Worm (Caenorhabditis elegans) whole organism, young adult: Measurements from ENCODE around the gene mat-2.

Experiments used
- F37B4.10 ChIP-seq: fragments of 200-800 bp; sonication (Bioruptor generic); IDR thresholded peaks from 2 replicates; pipeline ENCODE4 v1.3.6; 2022; ENCODE audit warnings: missing genetic modification characterization, missing compliant biosample characterization
- T07F8.4 ChIP-seq: sonication (generic microtip); optimal IDR thresholded peaks from 2 replicates; lab custom pipeline; 2016; ENCODE audit warnings: mild to moderate bottlenecking, missing genetic modification characterization, moderate library complexity, missing compliant biosample characterization
- T26A5.8 ChIP-seq: sonication (generic microtip); optimal IDR thresholded peaks from 2 replicates; lab custom pipeline; 2016; ENCODE audit warnings: missing genetic modification characterization, missing compliant biosample characterization
- Y67H2A.10 ChIP-seq: fragments of 200-800 bp; sonication (Bioruptor generic); conservative IDR thresholded peaks from 2 replicates; pipeline ENCODE4 v1.3.6; 2022; ENCODE audit warnings: missing genetic modification reagents, missing genetic modification characterization, missing compliant biosample characterization
- ZK185.1 ChIP-seq: sonication (generic microtip); optimal IDR thresholded peaks from 2 replicates; lab custom pipeline; 2016; ENCODE audit warnings: mild to moderate bottlenecking, missing genetic modification characterization, missing compliant biosample characterization; ENCODE audit not compliant: poor library complexity, severe bottlenecking
- ama-1 ChIP-seq, 3 experiments: fragments of 150-350 bp in 1 of 3; sonication (generic microtip) in 2 of 3; optimal IDR thresholded peaks; 2 replicates each; lab custom pipeline; 2014 to 2018; ENCODE audit warnings: missing biosample characterization in 2 of 3, missing genetic modification characterization in 2 of 3, missing genetic modification reagents in 2 of 3
- ccch-3 ChIP-seq: fragments of 200-800 bp; sonication (Bioruptor generic); optimal IDR thresholded peaks from 2 replicates; lab custom pipeline; 2018; ENCODE audit warnings: mild to moderate bottlenecking, missing genetic modification characterization, missing compliant biosample characterization
- cebp-2 ChIP-seq: fragments of 200-800 bp; sonication (Bioruptor generic); IDR thresholded peaks from 2 replicates; pipeline ENCODE4 v1.3.6; 2022; ENCODE audit warnings: missing genetic modification characterization, missing compliant biosample characterization
- ceh-100 ChIP-seq: fragments of 200-800 bp; sonication (Bioruptor generic); IDR thresholded peaks from 2 replicates; pipeline ENCODE4 v1.3.6; 2022; ENCODE audit warnings: missing genetic modification reagents, missing genetic modification characterization, missing compliant biosample characterization
- ceh-27 ChIP-seq: fragments of 200-800 bp; sonication (Bioruptor generic); optimal IDR thresholded peaks from 2 replicates; lab custom pipeline; 2018; ENCODE audit warnings: mild to moderate bottlenecking, missing genetic modification characterization, moderate library complexity, missing compliant biosample characterization
- chd-7 ChIP-seq: sonication (generic microtip); optimal IDR thresholded peaks from 2 replicates; lab custom pipeline; 2016; ENCODE audit warnings: mild to moderate bottlenecking, missing genetic modification characterization, moderate library complexity, missing compliant biosample characterization
- die-1 ChIP-seq: sonication (generic microtip); optimal IDR thresholded peaks from 2 replicates; lab custom pipeline; 2016; ENCODE audit warnings: missing genotype, mild to moderate bottlenecking, missing genetic modification characterization, missing compliant biosample characterization
- dox-1 ChIP-seq: fragments of 200-800 bp; sonication (Bioruptor generic); IDR thresholded peaks from 2 replicates; pipeline ENCODE4 v1.3.6; 2022; ENCODE audit warnings: missing genetic modification reagents, missing genetic modification characterization, missing compliant biosample characterization
- dpff-1 ChIP-seq: sonication (generic microtip); optimal IDR thresholded peaks from 2 replicates; lab custom pipeline; 2017; ENCODE audit warnings: mild to moderate bottlenecking, missing genetic modification characterization, missing compliant biosample characterization
- dpl-1 ChIP-seq: fragments of 150-350 bp; optimal IDR thresholded peaks from 2 replicates; lab custom pipeline; 2014; ENCODE audit warnings: missing biosample characterization, missing genetic modification reagents, missing genetic modification characterization
- egl-18 ChIP-seq: fragments of 200-800 bp; sonication (Bioruptor generic); IDR thresholded peaks from 2 replicates; pipeline ENCODE4 v1.3.6; 2022; ENCODE audit warnings: missing genetic modification reagents, missing genetic modification characterization, missing compliant biosample characterization
- egl-44 ChIP-seq: fragments of 200-800 bp; sonication (Bioruptor generic); IDR thresholded peaks from 2 replicates; pipeline ENCODE4 v1.3.6; 2022; ENCODE audit warnings: missing genetic modification reagents, missing genetic modification characterization, missing compliant biosample characterization
- ekl-4 ChIP-seq: fragments of 200-800 bp; sonication (Bioruptor generic); IDR thresholded peaks from 2 replicates; pipeline ENCODE4 v1.3.6; 2022; ENCODE audit warnings: missing genetic modification reagents, missing genetic modification characterization, missing compliant biosample characterization
- hlh-12 ChIP-seq: sonication (generic microtip); optimal IDR thresholded peaks from 2 replicates; lab custom pipeline; 2016; ENCODE audit warnings: missing genetic modification characterization, missing compliant biosample characterization
- hrde-1 ChIP-seq: sonication (generic microtip); optimal IDR thresholded peaks from 2 replicates; lab custom pipeline; 2016; ENCODE audit warnings: missing genetic modification characterization, mild to moderate bottlenecking, missing compliant biosample characterization, moderate library complexity, missing genotype, missing genetic modification reagents, borderline replicate concordance
- hsf-1 ChIP-seq: fragments of 200-800 bp; sonication (Bioruptor generic); IDR thresholded peaks from 2 replicates; pipeline ENCODE4 v1.3.6; 2022; ENCODE audit warnings: missing genetic modification reagents, missing genetic modification characterization, missing compliant biosample characterization
- lin-35 ChIP-seq, 3 experiments: fragments of 150-350 bp in 2 of 3; sonication (generic microtip) in 1 of 3; optimal IDR thresholded peaks; 2 replicates each; lab custom pipeline; 2014 to 2018; ENCODE audit warnings: missing biosample characterization in 3 of 3, missing genetic modification characterization in 3 of 3, missing genetic modification reagents in 3 of 3
- mcd-1 ChIP-seq: fragments of 200-800 bp; sonication (Bioruptor generic); IDR thresholded peaks from 2 replicates; pipeline ENCODE4 v1.3.6; 2022; ENCODE audit warnings: missing genetic modification reagents, missing genetic modification characterization, missing compliant biosample characterization
- mel-28 ChIP-seq: sonication (generic microtip); optimal IDR thresholded peaks from 2 replicates; lab custom pipeline; 2016; ENCODE audit warnings: borderline replicate concordance, mild to moderate bottlenecking, missing genetic modification characterization, missing compliant biosample characterization
- mxl-1 ChIP-seq: sonication (generic microtip); optimal IDR thresholded peaks from 2 replicates; lab custom pipeline; 2016; ENCODE audit warnings: missing genetic modification characterization, missing compliant biosample characterization
- nhr-179 ChIP-seq: sonication (generic microtip); optimal IDR thresholded peaks from 2 replicates; lab custom pipeline; 2016; ENCODE audit warnings: mild to moderate bottlenecking, missing genetic modification characterization, missing compliant biosample characterization
- nhr-90 ChIP-seq: sonication (generic microtip); optimal IDR thresholded peaks from 2 replicates; lab custom pipeline; 2016; ENCODE audit warnings: missing genotype, mild to moderate bottlenecking, missing genetic modification characterization, missing compliant biosample characterization
- snpc-1.3 ChIP-seq: sonication (generic microtip); optimal IDR thresholded peaks from 2 replicates; lab custom pipeline; 2017; ENCODE audit warnings: missing genetic modification characterization, mild to moderate bottlenecking, missing compliant biosample characterization, antibody characterized with exemption, moderate library complexity, missing genotype, missing genetic modification reagents; ENCODE audit not compliant: insufficient read depth
- snpc-4 ChIP-seq, 5 experiments: fragments of 150-350 bp in 1 of 5; sonication (generic microtip) in 4 of 5; optimal IDR thresholded peaks; 2 replicates each; lab custom pipeline; 2014 to 2018; ENCODE audit warnings: missing genetic modification characterization in 5 of 5, missing biosample characterization in 3 of 5, antibody characterized with exemption in 2 of 5, mild to moderate bottlenecking in 2 of 5, missing compliant biosample characterization in 2 of 5, missing genotype in 2 of 5, moderate library complexity in 2 of 5, missing genetic modification reagents in 1 of 5
- sptf-2 ChIP-seq: fragments of 200-800 bp; sonication (Bioruptor generic); optimal IDR thresholded peaks from 2 replicates; lab custom pipeline; 2018; ENCODE audit warnings: mild to moderate bottlenecking, missing genetic modification characterization, missing compliant biosample characterization
- zfh-2 ChIP-seq: fragments of 200-800 bp; sonication (Bioruptor generic); conservative IDR thresholded peaks from 2 replicates; pipeline ENCODE4 v1.3.6; 2022; ENCODE audit warnings: missing genetic modification reagents, missing genetic modification characterization, missing compliant biosample characterization
- ztf-22 ChIP-seq: fragments of 200-800 bp; sonication (Bioruptor generic); optimal IDR thresholded peaks from 2 replicates; lab custom pipeline; 2018; ENCODE audit warnings: mild to moderate bottlenecking, missing genetic modification characterization, moderate library complexity, missing compliant biosample characterization
- ztf-26 ChIP-seq: sonication (generic microtip); optimal IDR thresholded peaks from 2 replicates; lab custom pipeline; 2017; ENCODE audit warnings: missing genetic modification characterization, missing compliant biosample characterization
- ztf-6 ChIP-seq: fragments of 200-800 bp; sonication (Bioruptor generic); IDR thresholded peaks from 2 replicates; pipeline ENCODE4 v1.3.6; 2022; ENCODE audit warnings: missing genetic modification reagents, missing genetic modification characterization, missing compliant biosample characterization

mat-2 gene

ce11 chrII:11157660-11158059, 45.1 kb downstream of the mat-2 start (continued):
- TF ChIP-seq nhr-179 (tag; lab: Kevin White, UChicago) (no peak), ekl-4 (peak; percentile 59; the same call in 1 of the 2 replicates), mcd-1 (GFP tag; lab: Robert Waterston, UW) (peak; percentile 69), dox-1 (GFP tag; lab: Robert Waterston, UW) (peak; percentile 73), F37B4.10 (GFP tag; lab: Robert Waterston, UW) (no peak), nhr-90 (tag; lab: Kevin White, UChicago) (peak; percentile 80), hrde-1 (tag; lab: Kevin White, UChicago) (peak; percentile 58), ceh-27 (GFP tag; lab: Kevin White, UChicago) (peak; percentile 19), snpc-4 (GFP tag; optimal IDR thresholded peaks at IDR 0.05; lab: Kevin White, UChicago) (peak; percentile 36), snpc-4 (tag; optimal IDR thresholded peaks at IDR 0.05; lab: Kevin White, UChicago) (peak; percentile 10 to 83 (median 71)), zfh-2 (GFP tag; lab: Robert Waterston, UW) (0 out of 2 replicates have a peak, but pooled peaks have one; percentile 19), ZK185.1 (peak; percentile 85), die-1 (tag; lab: Kevin White, UChicago) (peak; percentile 88), mel-28 (no peak), cebp-2 (no peak), egl-44 (peak; percentile 68; the same call in 1 of the 2 replicates), ztf-22 (GFP tag; lab: Kevin White, UChicago) (no peak), sptf-2 (GFP tag; lab: Kevin White, UChicago) (no peak), ceh-100 (GFP tag; lab: Robert Waterston, UW) (peak; percentile 40), ama-1 (optimal IDR thresholded peaks at IDR 0.05; lab: Kevin White, UChicago) (no peak), ama-1 (GFP tag; optimal IDR thresholded peaks at IDR 0.05; lab: Kevin White, UChicago) (peak in 1 of 2 experiments; percentile 75)

ce11 chrII:11161675-11162074, 49.2 kb downstream of the mat-2 start:
- TF ChIP-seq ztf-6 (no peak), T07F8.4 (tag; lab: Kevin White, UChicago) (no peak), egl-18 (GFP tag; lab: Robert Waterston, UW) (no peak), mxl-1 (tag; lab: Kevin White, UChicago) (no peak), hlh-12 (tag; lab: Kevin White, UChicago) (no peak), lin-35 (GFP tag; optimal IDR thresholded peaks at IDR 0.05; lab: Kevin White, UChicago) (no peak), ztf-26 (no peak)

DNA sequence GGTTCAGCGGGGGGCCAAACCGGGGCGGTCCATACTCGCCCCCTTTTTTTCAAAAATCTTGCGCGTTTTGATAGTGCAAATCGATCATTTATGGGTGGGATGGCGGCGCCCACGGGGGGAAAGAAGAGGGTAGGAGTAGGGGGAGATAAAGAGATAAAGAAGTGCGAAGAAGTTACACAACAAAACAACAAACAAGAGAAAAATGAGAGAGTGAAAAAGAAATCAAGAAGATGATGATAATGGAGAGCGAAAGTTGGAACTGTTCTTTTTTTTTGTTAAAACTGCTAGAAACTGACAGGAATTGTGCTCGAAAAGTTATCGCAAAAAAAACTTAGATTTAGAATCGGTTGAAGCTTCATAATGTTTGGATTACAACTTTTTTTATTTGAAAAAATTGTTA, 49.9 kb downstream of the mat-2 start, which contains the start of gene ptr-13:
TSS of gene ptr-13 (minus strand) at position 92 of the 400 bp plus-strand sequence.
- TF ChIP-seq dpff-1 (no peak), T26A5.8 (tag; lab: Kevin White, UChicago) (no peak), chd-7 (tag; lab: Kevin White, UChicago) (no peak), dpl-1 (GFP tag; lab: Kevin White, UChicago) (no peak), sptf-2 (GFP tag; lab: Kevin White, UChicago) (no peak), mcd-1 (GFP tag; lab: Robert Waterston, UW) (no peak), hsf-1 (GFP tag; lab: Robert Waterston, UW) (no peak)

ce11 chrII:11163291-11163690, 50.8 kb downstream of the mat-2 start:
- TF ChIP-seq snpc-1.3 (tag; lab: Kevin White, UChicago) (no peak), nhr-90 (tag; lab: Kevin White, UChicago) (no peak), die-1 (tag; lab: Kevin White, UChicago) (no peak), ccch-3 (GFP tag; lab: Kevin White, UChicago) (no peak), Y67H2A.10 (GFP tag; lab: Robert Waterston, UW) (no peak)
- TF ChIP-seq, all 124 proteins: peak for 0
